Worm (Caenorhabditis elegans) whole organism, L4/young adult: ENCODE results near the gene nhr-196.

Source experiments
- dao-5 ChIP-seq: sonication (generic microtip); optimal IDR thresholded peaks from 2 replicates; lab custom pipeline; 2016; ENCODE audit warnings: missing genotype, missing genetic modification characterization, moderate library complexity, missing compliant biosample characterization
- him-1 ChIP-seq: sonication (generic microtip); optimal IDR thresholded peaks from 2 replicates; lab custom pipeline; 2016; ENCODE audit warnings: missing genotype, missing genetic modification reagents, missing genetic modification characterization, missing compliant biosample characterization

DNA sequence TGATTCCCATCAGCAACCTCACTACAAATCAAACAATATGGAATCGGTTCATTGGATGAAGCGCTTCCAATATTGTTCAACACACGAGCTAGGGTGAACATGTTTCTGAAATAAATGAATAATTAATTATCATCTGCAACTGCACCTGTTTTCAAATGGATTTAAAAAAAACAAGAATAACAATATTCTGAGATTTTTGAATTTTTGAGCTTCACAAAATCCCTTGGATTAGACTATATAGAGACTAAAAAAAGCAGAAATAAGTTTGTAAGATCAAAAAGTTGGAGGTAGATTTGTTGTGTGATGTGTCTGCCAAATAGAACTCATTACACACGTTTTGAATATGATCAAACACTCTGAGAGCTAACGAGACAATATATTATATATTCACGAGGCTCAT is 14.3 kb downstream of the nhr-196 start, which contains the start of gene nhr-199:
- no peak for TF ChIP-seq dao-5
- TF ChIP-seq him-1 (tag; lab: Kevin White, UChicago), result no peak
